Worm (Caenorhabditis elegans): ENCODE results near the gene nhr-264.
"Not testable (repeated sequence)": the region's sequence is repeated elsewhere in the genome, so short reads cannot be mapped to it uniquely, and the experiment has no call there.

The nhr-264 gene

DNA sequence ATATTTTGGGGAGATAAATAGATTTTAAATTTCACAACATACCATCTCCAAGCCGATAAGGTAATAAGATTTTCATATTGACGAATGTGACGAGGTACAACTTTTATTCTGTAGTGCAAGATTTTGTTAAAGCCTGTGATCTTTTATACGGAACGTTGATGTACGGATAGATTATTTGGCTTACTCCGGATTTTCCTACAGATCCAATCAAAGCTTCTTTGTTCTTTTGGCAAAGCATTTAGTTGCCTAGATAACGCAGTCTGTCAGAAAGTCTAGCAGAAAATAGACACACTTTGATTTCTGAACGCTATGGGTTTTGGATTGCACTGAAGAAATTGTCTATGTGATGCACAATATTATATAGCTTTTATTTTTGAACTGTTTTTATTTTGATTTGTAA, 5.4 kb upstream of the nhr-264 start, which contains the start of gene F49C12.2:
TSS of gene F49C12.2 (minus strand) at position 101 of the 400 bp plus-strand sequence.
- TF ChIP-seq F49E8.2 (tag; optimal IDR thresholded peaks at IDR 0.05; ENCODE audit: borderline replicate concordance) (no peak), ZK337.2 (GFP tag; IDR thresholded peaks at IDR 0.05) (no peak), unc-130 (GFP tag; optimal IDR thresholded peaks at IDR 0.05) (no peak), lin-29 (GFP tag; IDR thresholded peaks at IDR 0.05) (no peak), daf-12 (tag; optimal IDR thresholded peaks at IDR 0.05) (no peak), dmd-6 (GFP tag; IDR thresholded peaks at IDR 0.05) (no peak), ceh-28 (tag; optimal IDR thresholded peaks at IDR 0.05) (no peak), egl-43 (GFP tag; IDR thresholded peaks at IDR 0.05) (no peak), dmd-9 (GFP tag; IDR thresholded peaks at IDR 0.05) (no peak), zip-2 (tag; optimal IDR thresholded peaks at IDR 0.05) (no peak), rbr-2 (tag; optimal IDR thresholded peaks at IDR 0.05) (no peak), ztf-7 (tag; optimal IDR thresholded peaks at IDR 0.05) (no peak), lin-38 (GFP tag; IDR thresholded peaks at IDR 0.05) (no peak), F26F4.8 (GFP tag; conservative IDR thresholded peaks at IDR 0.05) (no peak), jun-1 (tag; optimal IDR thresholded peaks at IDR 0.05) (no peak), mes-2 (tag; optimal IDR thresholded peaks at IDR 0.05; ENCODE audit: poor library complexity, severe bottlenecking) (no peak), arid-1 (GFP tag; conservative IDR thresholded peaks at IDR 0.05) (no peak), mxl-2 (GFP tag; conservative IDR thresholded peaks at IDR 0.05) (no peak), nhr-77 (tag; optimal IDR thresholded peaks at IDR 0.05) (no peak)

ce11 chrIV:9296285-9296684, 2.6 kb upstream of the nhr-264 start, which contains the start of gene F49C12.1:
TSS of gene F49C12.1 (minus strand) at chrIV:9296354.
- TF ChIP-seq aha-1 (tag) (peak; percentile 51), unc-62 (GFP tag; optimal IDR thresholded peaks at IDR 0.05 in 1 of 2) (peak in 1 of 2 experiments; percentile 65), unc-62 (tag; optimal IDR thresholded peaks at IDR 0.05) (no peak), pha-4 (GFP tag; IDR thresholded peaks at IDR 0.05) (no peak), pha-4 (tag; optimal IDR thresholded peaks at IDR 0.05) (no peak)

ce11 chrIV:9289635-9290034, 4.1 kb downstream of the nhr-264 start:
- TF ChIP-seq dve-1 (tag; optimal IDR thresholded peaks at IDR 0.05; ENCODE audit: insufficient read depth) (no peak), ZK546.5 (tag; optimal IDR thresholded peaks at IDR 0.05) (no peak), nhr-25 (tag; optimal IDR thresholded peaks at IDR 0.05; ENCODE audit: borderline replicate concordance, insufficient read depth) (no peak), T20F7.1 (GFP tag; optimal IDR thresholded peaks at IDR 0.05) (no peak), madf-9 (GFP tag; conservative IDR thresholded peaks at IDR 0.05) (no peak), nhr-28 (tag; optimal IDR thresholded peaks at IDR 0.05) (no peak), ZK337.2 (GFP tag; IDR thresholded peaks at IDR 0.05) (no peak), aly-2 (tag; optimal IDR thresholded peaks at IDR 0.05) (no peak), ces-1 (GFP tag; optimal IDR thresholded peaks at IDR 0.05) (no peak), lir-3 (tag; optimal IDR thresholded peaks at IDR 0.05) (no peak), pqm-1 (tag; optimal IDR thresholded peaks at IDR 0.05) (no peak), daf-8 (GFP tag; IDR thresholded peaks at IDR 0.05) (no peak), spr-3 (GFP tag; optimal IDR thresholded peaks at IDR 0.05) (no peak), dmd-8 (GFP tag; IDR thresholded peaks at IDR 0.05) (no peak), aha-1 (tag) (no peak), nhr-11 (tag; optimal IDR thresholded peaks at IDR 0.05) (no peak)

- not testable (repeated sequence) for TF ChIP-seq ces-1 (GFP tag; optimal IDR thresholded peaks at IDR 0.05); vab-7 (GFP tag; IDR thresholded peaks at IDR 0.05); ceh-44 (GFP tag; IDR thresholded peaks at IDR 0.05)
Measured at ce11 chrIV:9286305-9286704, 7.4 kb downstream of the nhr-264 start, which contains the start of gene nhr-267. TSS of gene nhr-267 (minus strand) at chrIV:9286405.
